Worm (Caenorhabditis elegans) whole organism, L2 larva: ENCODE results near the gene C44C1.1.

Experiments
- C34F6.9 ChIP-seq: fragments of 150-350 bp; optimal IDR thresholded peaks from 2 replicates; lab custom pipeline; 2014; ENCODE audit warnings: missing biosample characterization, missing genetic modification characterization
- F13H6.1 ChIP-seq: sonication (generic microtip); optimal IDR thresholded peaks from 2 replicates; lab custom pipeline; 2016; ENCODE audit warnings: missing genetic modification characterization, missing compliant biosample characterization
- R02D3.7 ChIP-seq: fragments of 150-350 bp; optimal IDR thresholded peaks from 2 replicates; lab custom pipeline; 2014; ENCODE audit warnings: missing biosample characterization, missing genetic modification characterization
- aly-2 ChIP-seq: fragments of 150-350 bp; optimal IDR thresholded peaks from 2 replicates; lab custom pipeline; 2014; ENCODE audit warnings: missing biosample characterization, missing genetic modification characterization
- ama-1 ChIP-seq: fragments of 150-350 bp; optimal IDR thresholded peaks from 2 replicates; lab custom pipeline; 2018; ENCODE audit warnings: inconsistent platforms
- blmp-1 ChIP-seq: sonication (generic microtip); optimal IDR thresholded peaks from 2 replicates; lab custom pipeline; 2017; ENCODE audit warnings: missing genetic modification characterization, mild to moderate bottlenecking, missing compliant biosample characterization, antibody characterized with exemption, moderate library complexity; ENCODE audit not compliant: insufficient read depth
- ceh-16 ChIP-seq: fragments of 150-350 bp; optimal IDR thresholded peaks from 2 replicates; lab custom pipeline; 2014; ENCODE audit warnings: missing biosample characterization, missing genetic modification characterization
- crh-2 ChIP-seq: sonication (generic microtip); optimal IDR thresholded peaks from 2 replicates; lab custom pipeline; 2017; ENCODE audit warnings: missing biosample characterization, missing genetic modification characterization
- dmd-4 ChIP-seq: sonication (generic microtip); optimal IDR thresholded peaks from 2 replicates; lab custom pipeline; 2017; ENCODE audit warnings: missing biosample characterization, missing genetic modification characterization
- egl-27 ChIP-seq: sonication (generic microtip); optimal IDR thresholded peaks from 3 replicates; lab custom pipeline; 2017; ENCODE audit warnings: missing biosample characterization, missing genetic modification reagents, missing genetic modification characterization
- elt-1 ChIP-seq: fragments of 150-350 bp; optimal IDR thresholded peaks from 2 replicates; lab custom pipeline; 2014; ENCODE audit warnings: missing biosample characterization, missing genetic modification characterization
- elt-3 ChIP-seq: sonication (generic microtip); optimal IDR thresholded peaks from 2 replicates; lab custom pipeline; 2017; ENCODE audit warnings: missing biosample characterization, missing genetic modification characterization
- fos-1 ChIP-seq: fragments of 150-350 bp; optimal IDR thresholded peaks from 2 replicates; lab custom pipeline; 2014; ENCODE audit warnings: missing biosample characterization, missing genetic modification characterization
- gmeb-1 ChIP-seq: fragments of 150-350 bp; optimal IDR thresholded peaks from 2 replicates; lab custom pipeline; 2014; ENCODE audit warnings: missing biosample characterization, missing genetic modification characterization
- lin-11 ChIP-seq: fragments of 150-350 bp; sonication (generic microtip); optimal IDR thresholded peaks from 2 replicates; lab custom pipeline; 2014; ENCODE audit warnings: missing biosample characterization, missing genetic modification characterization, inconsistent platforms, mixed read lengths
- lin-13 ChIP-seq: fragments of 150-350 bp; optimal IDR thresholded peaks from 2 replicates; lab custom pipeline; 2014; ENCODE audit warnings: missing biosample characterization, missing genetic modification reagents, missing genetic modification characterization
- lin-39 ChIP-seq: fragments of 150-350 bp; optimal IDR thresholded peaks from 2 replicates; lab custom pipeline; 2014; ENCODE audit warnings: missing biosample characterization, missing genetic modification reagents, missing genetic modification characterization
- lsy-2 ChIP-seq, 2 experiments: fragments of 150-350 bp in 1 of 2; sonication (generic microtip) in 1 of 2; optimal IDR thresholded peaks; 2 replicates each; lab custom pipeline; 2014 to 2017; ENCODE audit warnings: missing biosample characterization in 2 of 2, missing genetic modification characterization in 2 of 2
- mab-5 ChIP-seq: fragments of 150-350 bp; optimal IDR thresholded peaks from 2 replicates; lab custom pipeline; 2014; ENCODE audit warnings: missing biosample characterization, missing genetic modification characterization
- mbf-1 ChIP-seq: sonication (generic microtip); optimal IDR thresholded peaks from 2 replicates; lab custom pipeline; 2017; ENCODE audit warnings: missing biosample characterization, missing genetic modification characterization
- mdl-1 ChIP-seq, 2 experiments: fragments of 150-350 bp in 1 of 2; sonication (generic microtip) in 1 of 2; optimal IDR thresholded peaks; 2 replicates each; lab custom pipeline; 2017; ENCODE audit warnings: missing biosample characterization in 2 of 2, missing genetic modification characterization in 2 of 2
- nhr-10 ChIP-seq: sonication (generic microtip); optimal IDR thresholded peaks from 2 replicates; lab custom pipeline; 2017; ENCODE audit warnings: missing biosample characterization, missing genetic modification characterization
- nhr-11 ChIP-seq: fragments of 150-350 bp; optimal IDR thresholded peaks from 2 replicates; lab custom pipeline; 2014; ENCODE audit warnings: missing biosample characterization, missing genetic modification characterization
- nhr-129 ChIP-seq: fragments of 150-350 bp; optimal IDR thresholded peaks from 2 replicates; lab custom pipeline; 2014; ENCODE audit warnings: missing biosample characterization, missing genetic modification characterization
- nhr-21 ChIP-seq: fragments of 150-350 bp; optimal IDR thresholded peaks from 2 replicates; lab custom pipeline; 2014; ENCODE audit warnings: missing biosample characterization, missing genetic modification characterization
- nhr-237 ChIP-seq: fragments of 150-350 bp; optimal IDR thresholded peaks from 2 replicates; lab custom pipeline; 2014; ENCODE audit warnings: missing biosample characterization, missing genetic modification characterization
- nhr-25 ChIP-seq: fragments of 150-350 bp; sonication (generic microtip); optimal IDR thresholded peaks from 3 replicates; lab custom pipeline; 2014; ENCODE audit warnings: missing biosample characterization, missing genetic modification characterization
- nhr-6 ChIP-seq: fragments of 150-350 bp; optimal IDR thresholded peaks from 2 replicates; lab custom pipeline; 2014; ENCODE audit warnings: missing biosample characterization, missing genetic modification characterization
- nhr-77 ChIP-seq: fragments of 150-350 bp; optimal IDR thresholded peaks from 2 replicates; lab custom pipeline; 2014; ENCODE audit warnings: missing biosample characterization, missing genetic modification characterization
- peb-1 ChIP-seq: fragments of 150-350 bp; optimal IDR thresholded peaks from 2 replicates; lab custom pipeline; 2014; ENCODE audit warnings: missing biosample characterization, missing genetic modification characterization
- sem-4 ChIP-seq: fragments of 150-350 bp; optimal IDR thresholded peaks from 2 replicates; lab custom pipeline; 2014; ENCODE audit warnings: missing biosample characterization, missing genetic modification reagents, missing genetic modification characterization
- skn-1 ChIP-seq: sonication (generic microtip); optimal IDR thresholded peaks from 2 replicates; lab custom pipeline; 2017; ENCODE audit warnings: missing biosample characterization, missing genetic modification characterization
- sma-9 ChIP-seq, 2 experiments: fragments of 150-350 bp in 1 of 2; sonication (generic microtip) in 1 of 2; optimal IDR thresholded peaks; 2 replicates each; lab custom pipeline; 2014 to 2016; ENCODE audit warnings: missing genetic modification characterization in 2 of 2, mild to moderate bottlenecking in 1 of 2, missing biosample characterization in 1 of 2, missing compliant biosample characterization in 1 of 2, missing genetic modification reagents in 1 of 2, moderate library complexity in 1 of 2
- snpc-4 ChIP-seq: fragments of 150-350 bp; optimal IDR thresholded peaks from 2 replicates; lab custom pipeline; 2014; ENCODE audit warnings: missing biosample characterization, missing genetic modification characterization
- unc-39 ChIP-seq: fragments of 150-350 bp; optimal IDR thresholded peaks from 2 replicates; lab custom pipeline; 2014; ENCODE audit warnings: missing biosample characterization, missing genetic modification characterization
- unc-55 ChIP-seq: fragments of 150-350 bp; sonication (generic microtip); optimal IDR thresholded peaks from 3 replicates; lab custom pipeline; 2014; ENCODE audit warnings: missing biosample characterization, missing genetic modification reagents, missing genetic modification characterization
- unc-62 ChIP-seq: fragments of 150-350 bp; optimal IDR thresholded peaks from 2 replicates; lab custom pipeline; 2014; ENCODE audit warnings: missing biosample characterization, missing genetic modification reagents, missing genetic modification characterization
- zag-1 ChIP-seq: fragments of 150-350 bp; optimal IDR thresholded peaks from 2 replicates; lab custom pipeline; 2014; ENCODE audit warnings: missing biosample characterization, missing genetic modification characterization
- ztf-11 ChIP-seq: sonication (generic microtip); optimal IDR thresholded peaks from 2 replicates; lab custom pipeline; 2017; ENCODE audit warnings: missing biosample characterization, missing genetic modification characterization
- ztf-4 ChIP-seq: fragments of 150-350 bp; optimal IDR thresholded peaks from 2 replicates; lab custom pipeline; 2014; ENCODE audit warnings: missing biosample characterization, missing genetic modification characterization

The C44C1.1 gene

DNA sequence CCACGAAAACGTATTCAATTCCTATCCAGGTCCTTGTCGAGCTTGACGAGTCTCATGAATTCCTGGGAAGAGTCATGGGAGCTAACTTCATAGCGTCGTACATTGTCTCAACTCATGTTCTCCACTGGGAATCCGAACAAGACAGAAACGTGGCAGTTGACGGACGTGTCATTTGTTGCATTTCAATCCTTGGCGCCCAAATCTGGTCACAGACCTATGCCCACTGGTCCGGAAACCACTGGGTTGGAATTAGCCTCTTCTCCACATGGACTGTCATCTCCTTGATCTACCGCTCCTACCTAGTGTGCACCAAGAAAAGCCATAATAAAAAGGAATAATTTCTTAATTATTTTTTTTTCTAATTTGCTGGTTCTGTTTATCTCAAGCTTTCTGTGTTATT is 2.0 kb downstream of the C44C1.1 start:
- TF ChIP-seq blmp-1 (tag; lab: Kevin White, UChicago) (no peak), nhr-6 (no peak)

DNA sequence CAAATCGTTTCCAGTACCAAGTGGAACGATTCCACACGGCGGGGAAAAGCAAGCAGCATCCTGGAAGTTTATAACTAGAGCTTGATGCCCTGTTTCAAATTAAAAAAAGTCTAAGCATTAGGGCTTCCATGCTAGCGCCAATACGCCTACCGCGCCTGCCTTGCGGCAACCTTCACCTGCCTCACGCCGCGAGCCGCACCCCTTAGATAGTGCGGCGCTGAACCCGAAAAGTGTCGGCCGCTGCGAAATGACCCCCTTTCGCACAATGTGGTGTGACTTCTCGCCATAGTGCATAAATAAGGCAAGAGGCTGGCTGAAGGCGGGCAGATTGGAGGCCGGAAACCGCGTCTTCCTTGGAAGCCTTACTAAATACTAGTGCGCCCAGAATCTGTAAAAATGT is 5.9 kb downstream of the C44C1.1 start:
- TF ChIP-seq mbf-1 (no peak), dmd-4 (tag; lab: Kevin White, UChicago) (no peak), lin-13 (GFP tag; lab: Kevin White, UChicago) (no peak), lsy-2 (tag; optimal IDR thresholded peaks at IDR 0.05; lab: Kevin White, UChicago) (no peak), snpc-4 (tag; lab: Kevin White, UChicago) (peak; percentile 84), nhr-237 (tag; lab: Kevin White, UChicago) (no peak), nhr-11 (tag; lab: Kevin White, UChicago) (no peak), sem-4 (tag; lab: Kevin White, UChicago) (no peak)

DNA sequence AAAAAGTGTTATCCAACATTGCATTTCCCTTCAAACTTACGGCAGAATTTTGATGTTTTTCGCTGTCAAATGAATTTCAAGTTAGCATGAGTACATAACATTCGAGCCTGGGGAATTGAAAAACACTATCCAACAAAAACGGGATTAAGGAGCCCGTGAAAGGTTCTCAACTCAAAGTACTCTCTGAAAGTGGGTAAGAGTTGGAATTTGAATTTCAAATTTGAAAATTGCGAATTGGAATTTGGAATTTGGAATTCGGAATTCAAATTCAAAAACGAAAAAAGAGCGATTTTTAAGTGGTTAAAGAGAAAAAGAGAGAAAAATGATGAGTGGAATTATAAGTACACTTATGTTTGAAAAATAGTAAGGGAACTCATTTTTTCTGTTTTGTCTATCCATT is 10.7 kb downstream of the C44C1.1 start, which contains the start of the genes C09E10.3 and dgk-1:
C09E10.3 (minus strand) TSS at position 101 of the 400 bp plus-strand sequence.
dgk-1 (minus strand) TSS at position 183 of the 400 bp plus-strand sequence.
- TF ChIP-seq peb-1 (tag; lab: Kevin White, UChicago) (no peak), unc-62 (GFP tag; lab: Kevin White, UChicago) (no peak), nhr-21 (no peak), snpc-4 (tag; lab: Kevin White, UChicago) (no peak), ama-1 (lab: Kevin White, UChicago) (no peak), nhr-77 (tag; lab: Kevin White, UChicago) (no peak), nhr-10 (tag; lab: Kevin White, UChicago) (no peak), crh-2 (tag; lab: Kevin White, UChicago) (no peak), unc-55 (GFP tag; lab: Kevin White, UChicago) (no peak), C34F6.9 (tag; lab: Kevin White, UChicago) (no peak), ceh-16 (tag; lab: Kevin White, UChicago) (no peak), aly-2 (tag; lab: Kevin White, UChicago) (no peak), nhr-11 (tag; lab: Kevin White, UChicago) (no peak), dmd-4 (tag; lab: Kevin White, UChicago) (no peak), gmeb-1 (tag; lab: Kevin White, UChicago) (no peak), nhr-25 (tag; lab: Kevin White, UChicago) (no peak), skn-1 (tag; lab: Kevin White, UChicago) (no peak), sma-9 (GFP tag; optimal IDR thresholded peaks at IDR 0.05; lab: Kevin White, UChicago) (no peak), sma-9 (tag; optimal IDR thresholded peaks at IDR 0.05; lab: Kevin White, UChicago) (no peak), nhr-237 (tag; lab: Kevin White, UChicago) (no peak)
- TF ChIP-seq, all 48 proteins: peak for 0

DNA sequence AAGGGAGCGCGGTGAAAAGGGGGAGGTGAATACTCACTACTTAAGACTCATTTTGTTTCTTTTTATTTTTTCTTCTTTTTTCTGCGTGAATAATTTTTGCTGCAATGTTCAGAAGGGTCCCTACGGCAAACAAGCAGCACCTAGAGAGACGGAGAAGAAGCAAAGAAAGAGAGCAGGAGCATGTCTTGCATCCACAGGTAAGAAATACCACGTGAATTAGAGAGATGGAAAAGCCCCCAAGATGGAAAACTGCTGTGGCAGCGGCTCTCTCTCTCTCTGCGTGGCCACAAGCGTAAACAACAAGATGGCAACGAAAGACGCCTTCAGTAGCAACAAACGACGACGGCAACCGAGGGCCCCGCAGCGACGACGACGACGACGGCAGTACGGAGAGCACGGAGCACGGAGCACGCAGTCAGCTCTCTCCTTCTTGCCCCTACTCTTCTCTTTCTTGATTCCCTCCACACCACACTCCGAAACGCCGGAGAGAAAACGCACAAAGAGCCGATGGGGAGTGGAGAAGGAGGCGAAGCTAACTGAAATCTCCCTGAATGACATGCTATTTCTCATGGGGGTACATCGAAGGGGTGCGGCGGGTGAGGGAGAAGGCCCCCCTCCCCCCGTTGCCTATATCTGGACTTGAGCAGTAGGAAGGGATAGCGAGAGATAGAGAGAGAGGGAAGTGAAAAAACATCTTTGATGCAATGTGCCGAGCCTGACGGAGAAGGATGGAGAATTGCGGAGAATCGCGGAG is 12.3 kb downstream of the C44C1.1 start:
- peak; percentile 5 for TF ChIP-seq lin-13 (GFP tag; lab: Kevin White, UChicago)
- peak; percentile 80 for TF ChIP-seq mab-5
- TF ChIP-seq zag-1 (tag; lab: Kevin White, UChicago) = peak; percentile 88
- TF ChIP-seq lin-11 (tag; lab: Kevin White, UChicago) = peak; percentile 47
- TF ChIP-seq ceh-16 (tag; lab: Kevin White, UChicago) = peak; percentile 10
- no peak for TF ChIP-seq fos-1 (tag; lab: Kevin White, UChicago)
- TF ChIP-seq ztf-4 = peak; percentile 31
- TF ChIP-seq unc-39 = peak; percentile 48
- no peak for TF ChIP-seq nhr-6
- peak; percentile 46 for TF ChIP-seq ztf-11 (tag; lab: Kevin White, UChicago)
- TF ChIP-seq R02D3.7 (tag; lab: Kevin White, UChicago) = no peak
- no peak for TF ChIP-seq egl-27 (tag; lab: Kevin White, UChicago)
- no peak for TF ChIP-seq elt-1 (tag; lab: Kevin White, UChicago)
- peak; percentile 75 for TF ChIP-seq sma-9 (GFP tag; optimal IDR thresholded peaks at IDR 0.05; lab: Kevin White, UChicago)
- no peak for TF ChIP-seq sma-9 (tag; optimal IDR thresholded peaks at IDR 0.05; lab: Kevin White, UChicago)
- TF ChIP-seq nhr-11 (tag; lab: Kevin White, UChicago) = no peak
- TF ChIP-seq aly-2 (tag; lab: Kevin White, UChicago) = no peak
- peak; percentile 12 for TF ChIP-seq lin-39 (tag; lab: Kevin White, UChicago)
- TF ChIP-seq lsy-2 (tag; optimal IDR thresholded peaks at IDR 0.05; lab: Kevin White, UChicago) = peak in 1 of 2 experiments; percentile 55
- peak in 1 of 2 experiments; percentile 51 for TF ChIP-seq mdl-1 (tag; optimal IDR thresholded peaks at IDR 0.05; lab: Kevin White, UChicago)
- peak; percentile 66 for TF ChIP-seq unc-55 (GFP tag; lab: Kevin White, UChicago)
- TF ChIP-seq nhr-129 (tag; lab: Kevin White, UChicago) = peak; percentile 64
- peak; percentile 51 for TF ChIP-seq crh-2 (tag; lab: Kevin White, UChicago)
- no peak for TF ChIP-seq ama-1 (lab: Kevin White, UChicago)
- TF ChIP-seq nhr-25 (tag; lab: Kevin White, UChicago) = no peak
- TF ChIP-seq sem-4 (tag; lab: Kevin White, UChicago) = peak; percentile 51
- TF ChIP-seq snpc-4 (tag; lab: Kevin White, UChicago) = no peak
- no peak for TF ChIP-seq nhr-21
- no peak for TF ChIP-seq elt-3 (tag; lab: Kevin White, UChicago)
- peak; percentile 33 for TF ChIP-seq C34F6.9 (tag; lab: Kevin White, UChicago)
- TF ChIP-seq nhr-10 (tag; lab: Kevin White, UChicago) = no peak
- peak; percentile 86 for TF ChIP-seq F13H6.1 (tag; lab: Kevin White, UChicago)
- TF ChIP-seq, all 48 proteins: peak for 18
